Worm (Caenorhabditis elegans) whole organism, L1 larva: ENCODE results near the gene C49C3.20.

Experiments
- C16A3.4 ChIP-seq: fragments of 150-350 bp; optimal IDR thresholded peaks from 2 replicates; lab custom pipeline; 2014; ENCODE audit warnings: missing biosample characterization, missing genetic modification characterization
- aly-2 ChIP-seq: fragments of 150-350 bp; optimal IDR thresholded peaks from 2 replicates; lab custom pipeline; 2014; ENCODE audit warnings: missing biosample characterization, missing genetic modification characterization
- ces-1 ChIP-seq: fragments of 150-350 bp; optimal IDR thresholded peaks from 2 replicates; lab custom pipeline; 2014; ENCODE audit warnings: missing biosample characterization, missing genetic modification reagents, missing genetic modification characterization
- lin-35 ChIP-seq, 2 experiments: fragments of 150-350 bp; optimal IDR thresholded peaks; 2 replicates each; lab custom pipeline; 2014; ENCODE audit warnings: missing biosample characterization in 2 of 2, missing genetic modification characterization in 2 of 2, missing genetic modification reagents in 2 of 2
- lin-39 ChIP-seq: fragments of 150-350 bp; optimal IDR thresholded peaks from 2 replicates; lab custom pipeline; 2014; ENCODE audit warnings: missing biosample characterization, missing genetic modification reagents, missing genetic modification characterization
- ztf-4 ChIP-seq: fragments of 150-350 bp; optimal IDR thresholded peaks from 2 replicates; lab custom pipeline; 2014; ENCODE audit warnings: missing biosample characterization, missing genetic modification characterization

DNA sequence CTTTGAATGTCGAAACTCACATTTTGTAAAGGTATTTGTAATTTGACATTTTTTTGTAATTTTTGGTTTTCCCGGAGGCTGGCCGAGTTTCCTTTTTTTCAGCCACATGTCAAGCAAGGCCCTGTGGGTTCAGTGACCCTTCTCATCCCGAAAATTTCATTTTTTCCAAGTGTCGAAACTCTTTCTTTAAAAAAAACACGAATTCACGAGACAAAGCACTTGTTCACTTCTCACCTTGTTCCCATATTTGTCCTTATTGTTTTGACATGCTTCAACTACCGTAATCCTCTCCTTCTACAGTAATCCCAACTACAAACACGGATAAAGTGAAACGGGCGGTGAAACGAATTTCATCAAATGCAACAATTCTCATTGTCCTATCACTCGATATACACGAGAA lies 41.0 kb downstream of the C49C3.20 start, which contains the start of gene lhfp-4:
- TF ChIP-seq C16A3.4 (tag; lab: Kevin White, UChicago) = no peak
- no peak for TF ChIP-seq ztf-4 (tag; lab: Kevin White, UChicago)
- TF ChIP-seq ces-1 (GFP tag; lab: Kevin White, UChicago) = no peak
- TF ChIP-seq aly-2 (tag; lab: Kevin White, UChicago) = no peak
- no peak for TF ChIP-seq lin-35 (GFP tag; optimal IDR thresholded peaks at IDR 0.05; lab: Kevin White, UChicago)
- no peak for TF ChIP-seq lin-39
